Worm (Caenorhabditis elegans): ENCODE measurements around the gene oac-11.

DNA sequence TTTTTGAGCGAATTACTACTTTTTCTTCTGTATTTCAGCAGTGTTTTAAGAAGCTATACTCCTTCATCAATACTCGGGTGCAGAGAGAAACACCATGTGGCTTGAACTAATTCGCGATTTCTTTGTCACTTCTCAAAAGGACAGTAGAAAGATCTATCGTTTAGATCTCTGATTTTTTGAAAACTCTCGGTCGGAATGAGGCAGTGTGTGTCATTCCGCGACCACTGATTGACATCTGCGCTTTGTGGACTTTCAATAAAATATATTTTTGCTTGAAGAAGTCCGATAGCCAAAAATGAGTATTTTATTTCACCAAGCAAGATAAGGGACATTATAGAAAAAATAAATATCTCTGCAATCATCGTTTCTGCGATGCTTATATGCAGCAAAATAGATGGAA lies 1.3 kb upstream of the oac-11 start:
- TF ChIP-seq dpl-1 (GFP tag; optimal IDR thresholded peaks at IDR 0.05): no peak
- no peak for TF ChIP-seq ama-1 (optimal IDR thresholded peaks at IDR 0.05)
- no peak for TF ChIP-seq snpc-4 (tag; optimal IDR thresholded peaks at IDR 0.05)
- no peak for TF ChIP-seq aly-2 (tag; optimal IDR thresholded peaks at IDR 0.05)
- TF ChIP-seq nhr-77 (tag; optimal IDR thresholded peaks at IDR 0.05): no peak
- no peak for TF ChIP-seq hmg-1.1 (GFP tag; IDR thresholded peaks at IDR 0.05)
- no peak for TF ChIP-seq Y5F2A.4 (GFP tag; optimal IDR thresholded peaks at IDR 0.05)
- no peak for TF ChIP-seq ceh-44 (GFP tag; IDR thresholded peaks at IDR 0.05)
- TF ChIP-seq F26F4.8 (GFP tag; conservative IDR thresholded peaks at IDR 0.05): no peak
